Worm (Caenorhabditis elegans) whole organism, mixed stage, embryonic: ENCODE data around the gene F38E1.3.

ENCODE experiments used
- lin-13 ChIP-seq: fragments of 150-350 bp; optimal IDR thresholded peaks from 2 replicates; lab custom pipeline; 2014; ENCODE audit warnings: missing biosample characterization, missing genetic modification characterization
- lsy-2 ChIP-seq: fragments of 150-350 bp; optimal IDR thresholded peaks from 2 replicates; lab custom pipeline; 2014; ENCODE audit warnings: missing biosample characterization, missing genetic modification characterization
- mab-5 ChIP-seq: fragments of 150-350 bp; optimal IDR thresholded peaks from 2 replicates; lab custom pipeline; 2014; ENCODE audit warnings: missing biosample characterization, missing genetic modification characterization
- nhr-28 ChIP-seq: fragments of 150-350 bp; optimal IDR thresholded peaks from 2 replicates; lab custom pipeline; 2014; ENCODE audit warnings: missing biosample characterization, missing genetic modification characterization

DNA sequence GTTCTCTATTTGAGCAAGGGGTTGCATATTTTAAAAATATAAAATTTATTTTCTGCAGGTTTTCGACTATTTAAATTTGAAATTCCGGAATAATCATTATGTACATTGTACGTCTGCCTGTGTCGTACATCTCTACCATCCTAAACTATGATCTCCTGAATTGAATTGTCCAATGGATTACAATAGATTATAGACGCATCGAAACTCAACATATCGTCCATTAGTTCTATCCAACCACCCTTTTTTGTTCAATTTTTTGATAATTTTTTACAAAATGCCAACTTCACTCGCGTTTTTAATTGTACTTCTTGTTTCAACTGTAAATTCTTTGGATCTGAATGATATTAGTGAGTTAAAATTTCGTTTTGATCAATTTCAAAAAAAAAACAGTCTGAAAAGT is 34.5 kb downstream of the F38E1.3 start, which contains the start of gene F52E1.2:
- TF ChIP-seq nhr-28 (no peak), lsy-2 (tag; lab: Kevin White, UChicago) (no peak), lin-13 (no peak), mab-5 (no peak)
